Worm (Caenorhabditis elegans): ENCODE data around the gene T22E5.6.

DNA sequence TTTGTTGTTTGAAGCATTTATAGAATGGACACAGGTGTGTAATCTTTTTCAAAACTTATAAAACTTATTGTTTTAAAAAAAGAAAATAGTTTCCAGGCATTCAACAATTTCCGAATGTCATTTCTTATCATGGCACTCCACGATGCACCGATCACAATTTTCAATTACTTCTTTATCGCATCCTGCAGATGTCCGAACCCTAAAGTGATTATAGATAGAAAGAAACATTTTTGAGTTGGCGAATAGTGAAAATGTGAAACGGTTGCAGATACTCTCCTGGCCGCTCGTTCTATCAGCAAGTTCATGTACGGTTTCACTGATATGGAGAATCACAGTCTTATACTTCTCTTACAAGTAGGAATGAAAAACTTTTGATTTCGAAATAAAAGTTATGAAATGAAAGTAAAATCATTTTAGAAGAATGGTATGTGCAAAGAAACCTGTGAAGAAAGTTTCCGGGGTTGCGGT lies 46.8 kb upstream of the T22E5.6 start, which contains the start of gene C15B12.2:
- TF ChIP-seq hpl-2 (GFP tag; optimal IDR thresholded peaks at IDR 0.05) (no peak), ztf-11 (tag; optimal IDR thresholded peaks at IDR 0.05) (no peak), unc-130 (tag; optimal IDR thresholded peaks at IDR 0.05) (no peak), nhr-12 (tag; optimal IDR thresholded peaks at IDR 0.05) (no peak), ama-1 (optimal IDR thresholded peaks at IDR 0.05) (no peak), zag-1 (tag; optimal IDR thresholded peaks at IDR 0.05) (no peak), lin-39 (tag; optimal IDR thresholded peaks at IDR 0.05) (no peak), efl-1 (optimal IDR thresholded peaks at IDR 0.05) (no peak), efl-1 (GFP tag; optimal IDR thresholded peaks at IDR 0.05 in 1 of 2) (no peak)
